Worm (Caenorhabditis elegans) whole organism, late embryonic: ENCODE results near the gene ttr-6.

Experiments
- C08G9.2 ChIP-seq: sonication (generic microtip); optimal IDR thresholded peaks from 2 replicates; lab custom pipeline; 2016; ENCODE audit warnings: mild to moderate bottlenecking, missing genetic modification characterization, moderate library complexity, missing compliant biosample characterization
- K09A11.1 ChIP-seq: sonication (generic microtip); optimal IDR thresholded peaks from 2 replicates; lab custom pipeline; 2017; ENCODE audit warnings: antibody characterized with exemption, mild to moderate bottlenecking, missing genetic modification characterization, missing compliant biosample characterization; ENCODE audit not compliant: insufficient read depth
- T23F11.4 ChIP-seq: fragments of 200-800 bp; sonication (Bioruptor generic); optimal IDR thresholded peaks from 2 replicates; lab custom pipeline; 2018; ENCODE audit warnings: mild to moderate bottlenecking, missing genetic modification characterization, missing compliant biosample characterization
- ceh-14 ChIP-seq: sonication (generic microtip); optimal IDR thresholded peaks from 2 replicates; lab custom pipeline; 2016; ENCODE audit warnings: missing genotype, missing genetic modification characterization, missing compliant biosample characterization
- ceh-18 ChIP-seq: sonication (generic microtip); optimal IDR thresholded peaks from 2 replicates; lab custom pipeline; 2016; ENCODE audit warnings: missing genetic modification characterization, missing compliant biosample characterization
- ceh-22 ChIP-seq: sonication (generic microtip); optimal IDR thresholded peaks from 2 replicates; lab custom pipeline; 2017; ENCODE audit warnings: missing biosample characterization, missing genetic modification characterization
- ceh-31 ChIP-seq: sonication (generic microtip); optimal IDR thresholded peaks from 2 replicates; lab custom pipeline; 2016; ENCODE audit warnings: missing genetic modification characterization, missing compliant biosample characterization
- ceh-34 ChIP-seq: sonication (generic microtip); optimal IDR thresholded peaks from 2 replicates; lab custom pipeline; 2016; ENCODE audit warnings: mild to moderate bottlenecking, missing genetic modification characterization, missing compliant biosample characterization
- ceh-48 ChIP-seq: sonication (generic microtip); optimal IDR thresholded peaks from 2 replicates; lab custom pipeline; 2016; ENCODE audit warnings: missing genetic modification characterization, inconsistent platforms, missing compliant biosample characterization
- ceh-6 ChIP-seq: fragments of 200-800 bp; sonication (Bioruptor generic); optimal IDR thresholded peaks from 2 replicates; lab custom pipeline; 2018; ENCODE audit warnings: mild to moderate bottlenecking, missing genetic modification characterization, missing compliant biosample characterization
- ceh-9 ChIP-seq: sonication (generic microtip); optimal IDR thresholded peaks from 2 replicates; lab custom pipeline; 2016; ENCODE audit warnings: mild to moderate bottlenecking, missing genetic modification characterization, inconsistent platforms, missing compliant biosample characterization
- che-1 ChIP-seq: sonication (generic microtip); optimal IDR thresholded peaks from 2 replicates; lab custom pipeline; 2016; ENCODE audit warnings: mild to moderate bottlenecking, missing genetic modification characterization, missing compliant biosample characterization
- dmd-4 ChIP-seq: sonication (generic microtip); optimal IDR thresholded peaks from 2 replicates; lab custom pipeline; 2016; ENCODE audit warnings: borderline replicate concordance, missing genetic modification characterization, missing compliant biosample characterization
- dve-1 ChIP-seq: sonication (generic microtip); optimal IDR thresholded peaks from 2 replicates; lab custom pipeline; 2017; ENCODE audit warnings: antibody characterized with exemption, mild to moderate bottlenecking, missing genetic modification characterization, missing compliant biosample characterization
- elt-2 ChIP-seq: sonication (generic microtip); optimal IDR thresholded peaks from 2 replicates; lab custom pipeline; 2016; ENCODE audit warnings: missing genetic modification reagents, missing genetic modification characterization, missing compliant biosample characterization
- elt-4 ChIP-seq: sonication (generic microtip); optimal IDR thresholded peaks from 2 replicates; lab custom pipeline; 2016; ENCODE audit warnings: missing genetic modification characterization, missing compliant biosample characterization
- gmeb-2 ChIP-seq: sonication (generic microtip); optimal IDR thresholded peaks from 2 replicates; lab custom pipeline; 2016; ENCODE audit warnings: missing genetic modification characterization, inconsistent platforms, missing compliant biosample characterization
- hlh-6 ChIP-seq: sonication (generic microtip); optimal IDR thresholded peaks from 2 replicates; lab custom pipeline; 2016; ENCODE audit warnings: missing genotype, missing genetic modification characterization, missing compliant biosample characterization
- lim-6 ChIP-seq: sonication (generic microtip); optimal IDR thresholded peaks from 2 replicates; lab custom pipeline; 2016; ENCODE audit warnings: missing genetic modification characterization, missing compliant biosample characterization
- lin-11 ChIP-seq: fragments of 200-800 bp; sonication (Bioruptor generic); optimal IDR thresholded peaks from 2 replicates; lab custom pipeline; 2018; ENCODE audit warnings: mild to moderate bottlenecking, missing genetic modification characterization, missing compliant biosample characterization
- nfya-1 ChIP-seq: sonication (generic microtip); optimal IDR thresholded peaks from 2 replicates; lab custom pipeline; 2017; ENCODE audit warnings: missing genetic modification characterization, mild to moderate bottlenecking, missing compliant biosample characterization, antibody characterized with exemption, moderate library complexity
- nhr-11 ChIP-seq: fragments of 150-350 bp; optimal IDR thresholded peaks from 2 replicates; lab custom pipeline; 2014; ENCODE audit warnings: missing biosample characterization, missing genetic modification characterization
- nhr-232 ChIP-seq: sonication (generic microtip); optimal IDR thresholded peaks from 2 replicates; lab custom pipeline; 2016; ENCODE audit warnings: missing genetic modification characterization, missing compliant biosample characterization
- npax-4 ChIP-seq: sonication (generic microtip); optimal IDR thresholded peaks from 2 replicates; lab custom pipeline; 2016; ENCODE audit warnings: missing genetic modification characterization, missing compliant biosample characterization
- odd-2 ChIP-seq: sonication (generic microtip); optimal IDR thresholded peaks from 2 replicates; lab custom pipeline; 2017; ENCODE audit warnings: antibody characterized with exemption, mild to moderate bottlenecking, missing genetic modification characterization, missing compliant biosample characterization
- pag-3 ChIP-seq: sonication (generic microtip); optimal IDR thresholded peaks from 2 replicates; lab custom pipeline; 2016; ENCODE audit warnings: missing compliant biosample characterization, missing genetic modification characterization, borderline replicate concordance
- pat-9 ChIP-seq: fragments of 200-800 bp; sonication (Bioruptor generic); optimal IDR thresholded peaks from 2 replicates; lab custom pipeline; 2018; ENCODE audit warnings: mild to moderate bottlenecking, missing genetic modification characterization, moderate library complexity, missing compliant biosample characterization
- pax-1 ChIP-seq: fragments of 150-350 bp; optimal IDR thresholded peaks from 2 replicates; lab custom pipeline; 2014; ENCODE audit warnings: missing biosample characterization, missing genetic modification characterization
- pha-2 ChIP-seq: sonication (generic microtip); optimal IDR thresholded peaks from 2 replicates; lab custom pipeline; 2017; ENCODE audit warnings: mild to moderate bottlenecking, missing genetic modification characterization, missing compliant biosample characterization
- pqm-1 ChIP-seq: sonication (generic microtip); optimal IDR thresholded peaks from 2 replicates; lab custom pipeline; 2016; ENCODE audit warnings: missing genetic modification characterization, missing compliant biosample characterization
- rnt-1 ChIP-seq: sonication (generic microtip); optimal IDR thresholded peaks from 2 replicates; lab custom pipeline; 2016; ENCODE audit warnings: missing genetic modification characterization, missing compliant biosample characterization
- sox-2 ChIP-seq: fragments of 200-800 bp; sonication (Bioruptor generic); IDR thresholded peaks from 2 replicates; pipeline ENCODE4 v1.3.6; 2022; ENCODE audit warnings: missing genetic modification reagents, missing genetic modification characterization, missing compliant biosample characterization
- syd-9 ChIP-seq: sonication (generic microtip); optimal IDR thresholded peaks from 2 replicates; lab custom pipeline; 2016; ENCODE audit warnings: mild to moderate bottlenecking, missing genetic modification characterization, moderate library complexity, missing compliant biosample characterization
- tbx-2 ChIP-seq: sonication (generic microtip); optimal IDR thresholded peaks from 2 replicates; lab custom pipeline; 2016; ENCODE audit warnings: missing genetic modification characterization, missing compliant biosample characterization
- ttx-3 ChIP-seq: sonication (generic microtip); optimal IDR thresholded peaks from 2 replicates; lab custom pipeline; 2016; ENCODE audit warnings: missing genetic modification reagents, missing genetic modification characterization, missing compliant biosample characterization
- unc-42 ChIP-seq: sonication (generic microtip); optimal IDR thresholded peaks from 2 replicates; lab custom pipeline; 2016; ENCODE audit warnings: missing genotype, missing genetic modification characterization, missing compliant biosample characterization
- unc-55 ChIP-seq: sonication (generic microtip); optimal IDR thresholded peaks from 2 replicates; lab custom pipeline; 2017; ENCODE audit warnings: missing biosample characterization, missing genetic modification reagents, missing genetic modification characterization
- unc-86 ChIP-seq: sonication (generic microtip); optimal IDR thresholded peaks from 2 replicates; lab custom pipeline; 2016; ENCODE audit warnings: missing genetic modification characterization, missing compliant biosample characterization
- ztf-16 ChIP-seq: sonication (generic microtip); optimal IDR thresholded peaks from 2 replicates; lab custom pipeline; 2017; ENCODE audit warnings: missing genetic modification characterization, missing compliant biosample characterization

Gene ttr-6

DNA sequence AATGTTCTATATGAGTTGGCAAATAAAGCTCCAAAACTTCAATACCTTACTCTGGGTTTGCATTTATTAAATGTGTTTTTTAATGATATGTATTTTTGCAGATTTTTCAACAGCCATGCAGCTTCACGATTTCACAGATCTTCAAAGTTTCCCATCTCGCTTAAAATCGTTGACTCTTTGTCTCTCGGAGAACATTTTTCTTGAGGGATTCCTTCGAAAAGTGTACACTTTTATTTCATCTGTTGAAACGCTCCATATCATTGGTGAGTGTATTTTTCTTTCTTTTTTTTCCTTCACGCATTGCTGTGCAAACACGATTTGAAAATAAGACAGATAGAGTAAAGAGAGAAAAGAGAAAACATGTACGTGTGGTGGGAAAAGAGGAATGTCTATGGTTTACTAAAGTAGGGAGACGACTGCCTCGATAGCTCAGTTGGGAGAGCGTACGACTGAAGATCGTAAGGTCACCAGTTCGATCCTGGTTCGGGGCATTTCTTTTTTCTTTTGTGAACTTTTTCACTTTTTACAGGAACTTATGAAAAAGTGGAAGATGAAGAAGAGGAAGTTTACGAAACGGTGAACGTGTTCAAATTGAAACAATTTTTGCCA, 3.6 kb downstream of the ttr-6 start (continued):
- peak; percentile 66 for TF ChIP-seq dve-1 (tag; lab: Kevin White, UChicago)
- peak; percentile 58 for TF ChIP-seq pag-3
- peak; percentile 49 for TF ChIP-seq odd-2
- peak; percentile 82 for TF ChIP-seq sox-2
- peak; percentile 88 for TF ChIP-seq che-1 (tag; lab: Kevin White, UChicago)
- TF ChIP-seq ceh-18 (tag; lab: Kevin White, UChicago): peak; percentile 81
- peak; percentile 81 for TF ChIP-seq lin-11 (tag; lab: Kevin White, UChicago)
- TF ChIP-seq ceh-6 (GFP tag; lab: Kevin White, UChicago): peak; percentile 85
- peak; percentile 87 for TF ChIP-seq ceh-34 (tag; lab: Kevin White, UChicago)
- no peak for TF ChIP-seq unc-55 (GFP tag; lab: Kevin White, UChicago)
- peak; percentile 79 for TF ChIP-seq T23F11.4 (GFP tag; lab: Kevin White, UChicago)
- TF ChIP-seq ceh-31 (tag; lab: Kevin White, UChicago): peak; percentile 54
- TF ChIP-seq tbx-2 (tag; lab: Kevin White, UChicago): peak; percentile 79
- TF ChIP-seq nfya-1: peak; percentile 44
- TF ChIP-seq elt-2: peak; percentile 93
- peak; percentile 94 for TF ChIP-seq syd-9 (tag; lab: Kevin White, UChicago)
- peak; percentile 89 for TF ChIP-seq gmeb-2 (tag; lab: Kevin White, UChicago)
- peak; percentile 61 for TF ChIP-seq ceh-9
- peak; percentile 73 for TF ChIP-seq pha-2
- no peak for TF ChIP-seq ceh-22
- TF ChIP-seq dmd-4 (tag; lab: Kevin White, UChicago): peak; percentile 87
- TF ChIP-seq ztf-16 (tag; lab: Kevin White, UChicago): peak; percentile 77
- peak; percentile 83 for TF ChIP-seq pqm-1 (tag; lab: Kevin White, UChicago)

DNA sequence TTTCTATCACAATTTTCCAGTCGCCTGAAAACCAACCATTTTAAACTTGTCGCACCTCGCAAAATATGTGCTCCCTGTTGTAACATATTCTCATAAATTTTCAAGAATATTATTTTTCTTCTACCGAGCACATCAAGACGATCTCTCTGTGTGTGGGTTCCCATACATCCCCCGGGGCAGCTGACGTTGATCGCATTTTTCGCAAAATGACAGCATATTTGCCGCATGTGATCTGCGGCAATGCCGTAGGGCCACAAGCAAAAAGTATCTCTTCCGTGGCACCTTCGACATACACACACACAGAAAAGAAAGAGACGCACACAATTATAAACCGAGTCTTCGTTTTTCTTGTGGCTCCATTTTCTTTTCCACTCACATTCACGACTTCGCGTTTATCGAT, 5.2 kb downstream of the ttr-6 start:
- TF ChIP-seq sox-2: no peak
- peak; percentile 76 for TF ChIP-seq ceh-18 (tag; lab: Kevin White, UChicago)
- TF ChIP-seq rnt-1 (tag; lab: Kevin White, UChicago): peak; percentile 59
- no peak for TF ChIP-seq ztf-16 (tag; lab: Kevin White, UChicago)
- peak; percentile 42 for TF ChIP-seq unc-55 (GFP tag; lab: Kevin White, UChicago)
- TF ChIP-seq syd-9 (tag; lab: Kevin White, UChicago): no peak
- no peak for TF ChIP-seq T23F11.4 (GFP tag; lab: Kevin White, UChicago)
- no peak for TF ChIP-seq elt-4 (tag; lab: Kevin White, UChicago)

DNA sequence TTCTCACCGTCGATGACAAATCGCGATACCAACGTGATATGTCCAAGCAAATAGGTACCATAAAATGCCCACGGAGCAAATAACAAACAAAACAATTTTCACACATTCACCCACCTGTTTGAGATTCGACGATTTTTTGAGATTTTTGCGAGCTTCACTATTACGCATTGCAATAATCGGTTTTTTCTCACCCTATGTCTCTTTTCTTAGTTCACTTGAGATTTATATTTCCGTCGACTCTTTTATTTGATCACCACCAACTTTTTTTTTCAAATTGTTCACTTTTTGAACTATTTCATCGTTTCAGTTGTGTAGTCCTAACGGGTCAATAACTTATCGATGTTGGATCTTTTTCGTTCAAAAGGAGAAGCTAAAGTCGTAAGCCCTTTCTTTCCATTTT, 8.4 kb downstream of the ttr-6 start, which contains the start of gene fbxl-4:
Gene fbxl-4, plus strand, starts transcription at position 301 of the 400 bp plus-strand sequence.
- TF ChIP-seq ztf-16 (tag; lab: Kevin White, UChicago) (no peak), npax-4 (tag; lab: Kevin White, UChicago) (no peak), nhr-232 (tag; lab: Kevin White, UChicago) (no peak), K09A11.1 (tag; lab: Kevin White, UChicago) (no peak), ceh-14 (no peak), pax-1 (tag; lab: Kevin White, UChicago) (no peak), ttx-3 (tag; lab: Kevin White, UChicago) (no peak), lim-6 (tag; lab: Kevin White, UChicago) (no peak), dmd-4 (tag; lab: Kevin White, UChicago) (no peak), che-1 (tag; lab: Kevin White, UChicago) (no peak)
- TF ChIP-seq, all 69 proteins: peak for 0

DNA sequence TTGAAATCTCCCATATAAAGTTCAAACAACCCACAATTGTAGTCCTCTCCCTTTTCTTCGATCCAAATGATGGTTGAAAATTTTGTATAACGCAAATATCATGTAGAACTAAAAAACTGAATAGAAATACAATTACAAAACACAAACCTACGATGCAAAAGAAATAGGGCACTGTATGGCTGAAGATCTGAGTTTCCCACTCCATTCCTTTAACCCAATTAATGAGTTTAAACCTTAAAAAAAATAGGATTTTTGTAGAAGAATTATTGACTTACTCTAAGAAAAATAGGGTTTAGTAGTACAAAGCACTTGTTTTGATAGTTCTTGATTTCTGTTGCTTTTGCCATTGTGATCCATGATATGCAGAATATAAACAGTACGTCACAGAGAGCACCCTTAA, 13.5 kb downstream of the ttr-6 start:
- TF ChIP-seq pat-9 (tag; lab: Kevin White, UChicago) (no peak), unc-86 (no peak), tbx-2 (tag; lab: Kevin White, UChicago) (no peak), dve-1 (tag; lab: Kevin White, UChicago) (no peak), syd-9 (tag; lab: Kevin White, UChicago) (no peak), ceh-18 (tag; lab: Kevin White, UChicago) (no peak), nfya-1 (no peak), K09A11.1 (tag; lab: Kevin White, UChicago) (no peak), ceh-48 (tag; lab: Kevin White, UChicago) (no peak), che-1 (tag; lab: Kevin White, UChicago) (no peak), ceh-31 (tag; lab: Kevin White, UChicago) (no peak), nhr-11 (tag; lab: Kevin White, UChicago) (no peak), unc-42 (tag; lab: Kevin White, UChicago) (no peak), lim-6 (tag; lab: Kevin White, UChicago) (no peak), hlh-6 (no peak), C08G9.2 (tag; lab: Kevin White, UChicago) (no peak), ceh-9 (no peak), rnt-1 (tag; lab: Kevin White, UChicago) (no peak)
